Fruit fly (Drosophila melanogaster) whole organism, embryonic: Measurements from ENCODE around the gene CG13055.

Experiments
- Bgb ChIP-seq: fragments of 200-800 bp; sonication (Bioruptor generic); IDR thresholded peaks from 2 replicates; pipeline ENCODE4 v1.3.6; 2022; ENCODE audit warnings: missing biosample characterization, missing genetic modification characterization; ENCODE audit not compliant: partially characterized antibody
- C15 ChIP-seq: fragments of 200-800 bp; sonication (Bioruptor generic); IDR thresholded peaks from 3 replicates; pipeline ENCODE4 v1.3.6; 2022; ENCODE audit warnings: missing biosample characterization, missing genetic modification characterization
- CG10462 ChIP-seq: fragments of 200-800 bp; sonication (Bioruptor generic); optimal IDR thresholded peaks from 2 replicates; lab custom pipeline; 2016; ENCODE audit warnings: missing biosample characterization, missing genetic modification characterization
- CG11560 ChIP-seq: fragments of 200-800 bp; sonication (Bioruptor generic); IDR thresholded peaks from 3 replicates; pipeline ENCODE4 v1.3.6; 2022; ENCODE audit warnings: missing biosample characterization, missing genetic modification characterization
- CG12219 ChIP-seq: fragments of 200-800 bp; sonication (Bioruptor generic); optimal IDR thresholded peaks from 3 replicates; lab custom pipeline; 2018; ENCODE audit warnings: missing biosample characterization, mild to moderate bottlenecking, missing genetic modification characterization
- CG1233 ChIP-seq: fragments of 200-800 bp; sonication (Bioruptor generic); optimal IDR thresholded peaks from 4 replicates; lab custom pipeline; 2018; ENCODE audit warnings: missing biosample characterization, mild to moderate bottlenecking, missing genetic modification characterization
- CG12744 ChIP-seq: fragments of 200-800 bp; sonication (Bioruptor generic); optimal IDR thresholded peaks from 2 replicates; lab custom pipeline; 2016; ENCODE audit warnings: missing biosample characterization, missing genetic modification characterization
- CG13296 ChIP-seq: fragments of 200-800 bp; sonication (Bioruptor generic); optimal IDR thresholded peaks from 3 replicates; lab custom pipeline; 2018; ENCODE audit warnings: missing biosample characterization, mild to moderate bottlenecking, missing genetic modification characterization
- CG13775 ChIP-seq: fragments of 200-800 bp; sonication (Bioruptor generic); optimal IDR thresholded peaks from 3 replicates; lab custom pipeline; 2017; ENCODE audit warnings: missing biosample characterization, mild to moderate bottlenecking, missing genetic modification characterization
- CG14050 ChIP-seq: fragments of 200-800 bp; sonication (Bioruptor generic); IDR thresholded peaks from 3 replicates; pipeline ENCODE4 v1.3.6; 2022; ENCODE audit warnings: missing biosample characterization, missing genetic modification characterization
- CG1529 ChIP-seq: fragments of 200-800 bp; sonication (Bioruptor generic); optimal IDR thresholded peaks from 3 replicates; lab custom pipeline; 2018; ENCODE audit warnings: missing biosample characterization, missing genetic modification characterization
- CG15696 ChIP-seq: fragments of 200-800 bp; sonication (Bioruptor generic); optimal IDR thresholded peaks from 2 replicates; lab custom pipeline; 2019; ENCODE audit warnings: missing biosample characterization, mild to moderate bottlenecking, missing genetic modification characterization, moderate library complexity
- CG16815 ChIP-seq: fragments of 200-800 bp; sonication (Bioruptor generic); optimal IDR thresholded peaks from 3 replicates; lab custom pipeline; 2017; ENCODE audit warnings: missing biosample characterization, mild to moderate bottlenecking, missing genetic modification characterization
- CG17361 ChIP-seq: fragments of 200-800 bp; sonication (Bioruptor generic); IDR thresholded peaks from 3 replicates; pipeline ENCODE4 v1.3.6; 2022; ENCODE audit warnings: missing biosample characterization, missing genetic modification characterization
- CG30020 ChIP-seq: fragments of 200-800 bp; optimal IDR thresholded peaks from 2 replicates; lab custom pipeline; 2019; ENCODE audit warnings: missing biosample characterization, mild to moderate bottlenecking, missing genetic modification characterization, moderate library complexity
- CG3065 ChIP-seq: fragments of 200-800 bp; sonication (Bioruptor generic); optimal IDR thresholded peaks from 2 replicates; lab custom pipeline; 2016; ENCODE audit warnings: missing biosample characterization, missing genetic modification characterization
- CG31388 ChIP-seq: fragments of 200-800 bp; sonication (Bioruptor generic); optimal IDR thresholded peaks from 2 replicates; lab custom pipeline; 2016; ENCODE audit warnings: missing biosample characterization, missing genetic modification characterization
- CG32772 ChIP-seq: fragments of 200-800 bp; sonication (Bioruptor generic); IDR thresholded peaks from 2 replicates; pipeline ENCODE4 v1.3.6; 2022; ENCODE audit warnings: missing biosample characterization, missing genetic modification characterization
- CG4360 ChIP-seq: fragments of 200-800 bp; sonication (Bioruptor generic); IDR thresholded peaks from 2 replicates; pipeline ENCODE4 v1.3.6; 2022; ENCODE audit warnings: missing biosample characterization, missing genetic modification characterization
- CG6254 ChIP-seq: fragments of 200-800 bp; sonication (Bioruptor generic); optimal IDR thresholded peaks from 3 replicates; lab custom pipeline; 2017; ENCODE audit warnings: mild to moderate bottlenecking, missing biosample characterization, missing genetic modification reagents, missing genetic modification characterization
- CG6654 ChIP-seq: fragments of 200-800 bp; sonication (Bioruptor generic); optimal IDR thresholded peaks from 2 replicates; lab custom pipeline; 2017; ENCODE audit warnings: missing biosample characterization, mild to moderate bottlenecking, missing genetic modification characterization
- CG7357 ChIP-seq: fragments of 200-800 bp; sonication (Bioruptor generic); IDR thresholded peaks from 3 replicates; pipeline ENCODE4 v1.3.6; 2022; ENCODE audit warnings: missing biosample characterization, missing genetic modification characterization
- CG7372 ChIP-seq: fragments of 200-800 bp; sonication (Bioruptor generic); IDR thresholded peaks from 2 replicates; pipeline ENCODE4 v1.3.6; 2022; ENCODE audit warnings: missing biosample characterization, missing genetic modification characterization
- CG7839 ChIP-seq: fragments of 200-800 bp; sonication (Bioruptor generic); optimal IDR thresholded peaks from 3 replicates; lab custom pipeline; 2018; ENCODE audit warnings: missing biosample characterization, mild to moderate bottlenecking, missing genetic modification characterization, moderate library complexity
- CG8944 ChIP-seq: fragments of 200-800 bp; sonication (Bioruptor generic); optimal IDR thresholded peaks from 3 replicates; lab custom pipeline; 2016; ENCODE audit warnings: missing biosample characterization, missing genetic modification characterization
- CG9727 ChIP-seq: fragments of 200-800 bp; sonication (Bioruptor generic); optimal IDR thresholded peaks from 3 replicates; lab custom pipeline; 2017; ENCODE audit warnings: missing biosample characterization, mild to moderate bottlenecking, missing genetic modification characterization
- D ChIP-seq, 2 experiments: fragments of 200-800 bp in 1 of 2; fragments of >200 bp in 1 of 2; sonication (Bioruptor generic) in 1 of 2; optimal IDR thresholded peaks; 2 replicates in 1 of 2; 3 replicates in 1 of 2; lab custom pipeline; 2017; ENCODE audit warnings: mild to moderate bottlenecking in 1 of 2, missing biosample characterization in 1 of 2, missing genetic modification characterization in 1 of 2, missing genetic modification reagents in 1 of 2
- Dbx ChIP-seq: fragments of 200-800 bp; sonication (Bioruptor generic); IDR thresholded peaks from 3 replicates; pipeline ENCODE4 v1.3.6; 2022; ENCODE audit warnings: missing biosample characterization, missing genetic modification characterization
- Dek ChIP-seq: fragments of 200-800 bp; sonication (Bioruptor generic); optimal IDR thresholded peaks from 3 replicates; lab custom pipeline; 2019; ENCODE audit warnings: missing biosample characterization, mild to moderate bottlenecking, missing genetic modification characterization, moderate library complexity
- Dip3 ChIP-seq: fragments of 200-800 bp; sonication (Bioruptor generic); optimal IDR thresholded peaks from 3 replicates; lab custom pipeline; 2016; ENCODE audit warnings: missing biosample characterization, missing genetic modification characterization
- Dref ChIP-seq: fragments of 200-800 bp; sonication (Bioruptor generic); IDR thresholded peaks from 2 replicates; pipeline ENCODE4 v1.3.6; 2022; ENCODE audit warnings: missing biosample characterization, missing genetic modification characterization
- Fer2 ChIP-seq: fragments of 200-800 bp; sonication (Bioruptor generic); optimal IDR thresholded peaks from 2 replicates; lab custom pipeline; 2018; ENCODE audit warnings: missing biosample characterization, mild to moderate bottlenecking, missing genetic modification characterization, moderate library complexity
- GATAe ChIP-seq: fragments of 200-800 bp; sonication (Bioruptor generic); conservative IDR thresholded peaks from 2 replicates; pipeline ENCODE4 v1.3.6; 2022; ENCODE audit warnings: missing biosample characterization, missing genetic modification characterization
- HmgZ ChIP-seq: fragments of 200-800 bp; sonication (Bioruptor generic); optimal IDR thresholded peaks from 2 replicates; lab custom pipeline; 2018; ENCODE audit warnings: missing biosample characterization, mild to moderate bottlenecking, missing genetic modification characterization
- Hmr ChIP-seq: fragments of 200-800 bp; sonication (Bioruptor generic); optimal IDR thresholded peaks from 3 replicates; lab custom pipeline; 2017; ENCODE audit warnings: mild to moderate bottlenecking, missing biosample characterization, missing genetic modification reagents, missing genetic modification characterization
- Optix ChIP-seq: fragments of 200-800 bp; sonication (Bioruptor generic); IDR thresholded peaks from 3 replicates; pipeline ENCODE4 v1.3.6; 2022; ENCODE audit warnings: missing biosample characterization, missing genetic modification characterization
- Scr ChIP-seq: fragments of 200-800 bp; sonication (Bioruptor generic); IDR thresholded peaks from 2 replicates; pipeline ENCODE4 v1.3.6; 2022; ENCODE audit warnings: missing biosample characterization, missing genetic modification characterization; ENCODE audit not compliant: partially characterized antibody
- Spps ChIP-seq: fragments of 200-800 bp; sonication (Bioruptor generic); optimal IDR thresholded peaks from 2 replicates; lab custom pipeline; 2018; ENCODE audit warnings: missing biosample characterization, mild to moderate bottlenecking, missing genetic modification characterization
- Ssrp ChIP-seq: fragments of 200-800 bp; sonication (Bioruptor generic); optimal IDR thresholded peaks from 2 replicates; lab custom pipeline; 2018; ENCODE audit warnings: missing biosample characterization, mild to moderate bottlenecking, missing genetic modification characterization, moderate library complexity
- ac ChIP-seq: fragments of 200-800 bp; sonication (Bioruptor generic); optimal IDR thresholded peaks from 3 replicates; lab custom pipeline; 2017; ENCODE audit warnings: missing biosample characterization, mild to moderate bottlenecking, missing genetic modification characterization
- croc ChIP-seq: fragments of 200-800 bp; sonication (Bioruptor generic); conservative IDR thresholded peaks from 3 replicates; pipeline ENCODE4 v1.3.6; 2022; ENCODE audit warnings: missing biosample characterization, missing genetic modification characterization
- dm ChIP-seq: fragments of 200-800 bp; sonication (Bioruptor generic); optimal IDR thresholded peaks from 3 replicates; lab custom pipeline; 2016; ENCODE audit warnings: missing biosample characterization, missing genetic modification characterization
- fd3F ChIP-seq: fragments of 200-800 bp; sonication (Bioruptor generic); optimal IDR thresholded peaks from 2 replicates; lab custom pipeline; 2018; ENCODE audit warnings: missing biosample characterization, mild to moderate bottlenecking, missing genetic modification characterization, moderate library complexity
- gce ChIP-seq: fragments of 200-800 bp; sonication (Bioruptor generic); IDR thresholded peaks from 3 replicates; pipeline ENCODE4 v1.3.6; 2022; ENCODE audit warnings: missing biosample characterization, missing genetic modification characterization
- h ChIP-seq: fragments of >200 bp; optimal IDR thresholded peaks from 2 replicates; lab custom pipeline; 2017
- oc ChIP-seq: fragments of 200-800 bp; sonication (Bioruptor generic); optimal IDR thresholded peaks from 2 replicates; lab custom pipeline; 2018; ENCODE audit warnings: missing biosample characterization, mild to moderate bottlenecking, missing genetic modification characterization, moderate library complexity
- pfk ChIP-seq: fragments of 200-800 bp; sonication (Bioruptor generic); optimal IDR thresholded peaks from 2 replicates; lab custom pipeline; 2018; ENCODE audit warnings: missing biosample characterization, mild to moderate bottlenecking, missing genetic modification characterization, moderate library complexity
- row ChIP-seq: fragments of 200-800 bp; sonication (Bioruptor generic); IDR thresholded peaks from 3 replicates; pipeline ENCODE4 v1.3.6; 2022; ENCODE audit warnings: missing biosample characterization, missing genetic modification characterization
- sc ChIP-seq, 3 experiments: fragments of >200 bp in 2 of 3; fragments of 200-800 bp in 1 of 3; sonication (Bioruptor generic) in 1 of 3; optimal IDR thresholded peaks; 2 replicates in 2 of 3; 3 replicates in 1 of 3; lab custom pipeline; 2017; ENCODE audit warnings: mild to moderate bottlenecking in 1 of 3, missing biosample characterization in 1 of 3, missing genetic modification characterization in 1 of 3, missing genetic modification reagents in 1 of 3
- seq ChIP-seq: fragments of 200-800 bp; sonication (Bioruptor generic); IDR thresholded peaks from 2 replicates; pipeline ENCODE4 v1.3.6; 2022; ENCODE audit warnings: missing biosample characterization, missing genetic modification characterization
- yki ChIP-seq: fragments of >200 bp; optimal IDR thresholded peaks from 3 replicates; lab custom pipeline; 2018
- zfh2 ChIP-seq: fragments of 200-800 bp; sonication (Bioruptor generic); optimal IDR thresholded peaks from 2 replicates; lab custom pipeline; 2016; ENCODE audit warnings: missing biosample characterization, missing genetic modification characterization

CG13055 gene

DNA sequence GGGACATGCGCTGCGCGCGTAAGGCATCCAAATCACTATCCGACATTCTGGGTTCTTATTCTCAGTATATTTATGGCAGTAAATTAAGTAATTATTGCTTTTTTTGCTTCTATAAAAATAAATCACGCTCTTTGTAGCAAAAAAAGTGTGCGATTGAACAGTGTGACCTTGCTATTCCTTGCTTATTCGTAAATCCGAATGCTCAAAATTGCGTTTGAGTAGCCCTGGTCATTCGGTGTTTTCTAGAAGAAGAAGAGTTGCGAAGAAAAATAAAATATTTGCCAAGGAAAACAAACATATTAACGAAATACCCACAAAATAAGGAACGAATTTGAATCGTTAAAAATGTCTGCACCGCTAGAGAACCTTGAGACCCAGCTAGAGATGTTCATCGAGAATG lies 20.3 kb downstream of the CG13055 start, which contains the start of the genes PDCD-5 and MED10 (continued):
- no peak for TF ChIP-seq CG3065
- TF ChIP-seq row, result peak; percentile 28; the same call in 1 of the 3 replicates
- no peak for TF ChIP-seq CG7372 (GFP tag; lab: Robert Waterston, UW)
- no peak for TF ChIP-seq CG10462
- TF ChIP-seq Optix (GFP tag; lab: Robert Waterston, UW), result no peak
- no peak for TF ChIP-seq CG12744 (GFP tag; lab: Kevin White, UChicago)
- TF ChIP-seq CG6654 (GFP tag; lab: Kevin White, UChicago), result no peak
- TF ChIP-seq CG12219, result no peak
- TF ChIP-seq Dref (GFP tag; lab: Robert Waterston, UW), result peak; percentile 45
- no peak for TF ChIP-seq Hmr (GFP tag; lab: Kevin White, UChicago)
- no peak for TF ChIP-seq D (optimal IDR thresholded peaks at IDR 0.05; lab: Kevin White, UChicago)
- TF ChIP-seq D (GFP tag; optimal IDR thresholded peaks at IDR 0.05; lab: Kevin White, UChicago), result no peak
- TF ChIP-seq CG4360 (GFP tag; lab: Robert Waterston, UW), result no peak
- no peak for TF ChIP-seq Spps (tag; lab: Kevin White, UChicago)
- peak; percentile 46 for TF ChIP-seq Scr (GFP tag; lab: Robert Waterston, UW)
- TF ChIP-seq gce (GFP tag; lab: Robert Waterston, UW), result no peak
- no peak for TF ChIP-seq CG9727 (GFP tag; lab: Kevin White, UChicago)
- peak; percentile 90 for TF ChIP-seq CG11560 (tag; lab: Robert Waterston, UW)
- TF ChIP-seq CG6254 (GFP tag; lab: Kevin White, UChicago), result no peak
- no peak for TF ChIP-seq CG32772 (GFP tag; lab: Robert Waterston, UW)
- no peak for TF ChIP-seq Dbx
- no peak for TF ChIP-seq CG13775
- no peak for TF ChIP-seq h
- TF ChIP-seq CG1233 (GFP tag; lab: Kevin White, UChicago), result no peak
- no peak for TF ChIP-seq CG8944 (GFP tag; lab: Kevin White, UChicago)
- TF ChIP-seq fd3F (GFP tag; lab: Kevin White, UChicago), result no peak
- no peak for TF ChIP-seq Dek (tag; lab: Kevin White, UChicago)
- no peak for TF ChIP-seq Ssrp
- peak; percentile 70 for TF ChIP-seq dm
- TF ChIP-seq croc, result no peak
- TF ChIP-seq yki (lab: Kevin White, UChicago), result no peak
- TF ChIP-seq CG30020, result peak; percentile 80
- no peak for TF ChIP-seq oc (tag; lab: Kevin White, UChicago)
- TF ChIP-seq ac (GFP tag; lab: Kevin White, UChicago), result no peak
- TF ChIP-seq CG14050 (GFP tag; lab: Robert Waterston, UW), result no peak
- TF ChIP-seq CG17361 (GFP tag; lab: Robert Waterston, UW), result no peak
- no peak for TF ChIP-seq pfk
- TF ChIP-seq zfh2 (GFP tag; lab: Kevin White, UChicago), result no peak
- TF ChIP-seq CG13296 (GFP tag; lab: Kevin White, UChicago), result no peak
- no peak for TF ChIP-seq CG16815 (GFP tag; lab: Kevin White, UChicago)
- TF ChIP-seq Bgb (GFP tag; lab: Robert Waterston, UW), result peak; percentile 28; the same call in 1 of the 2 replicates
- no peak for TF ChIP-seq seq (GFP tag; lab: Robert Waterston, UW)
- no peak for TF ChIP-seq CG1529
- no peak for TF ChIP-seq GATAe (GFP tag; lab: Robert Waterston, UW)
- TF ChIP-seq C15 (GFP tag; lab: Robert Waterston, UW), result no peak
- no peak for TF ChIP-seq CG7357 (GFP tag; lab: Robert Waterston, UW)
- TF ChIP-seq Dip3 (GFP tag; lab: Kevin White, UChicago), result no peak
- TF ChIP-seq HmgZ (tag; lab: Kevin White, UChicago), result peak; percentile 77
- no peak for TF ChIP-seq CG7839 (tag; lab: Kevin White, UChicago)
- no peak for TF ChIP-seq CG15696 (tag; lab: Kevin White, UChicago)
- no peak for TF ChIP-seq Fer2 (tag; lab: Kevin White, UChicago)
- TF ChIP-seq CG31388, result no peak
- TF ChIP-seq sc (optimal IDR thresholded peaks at IDR 0.05; lab: Kevin White, UChicago), result no peak
- no peak for TF ChIP-seq sc (GFP tag; optimal IDR thresholded peaks at IDR 0.05; lab: Kevin White, UChicago)
